Worm (Caenorhabditis elegans) whole organism, L4 larva: ENCODE results near the gene K09D9.14.

Experiments
- F49E8.2 ChIP-seq: sonication (generic microtip); optimal IDR thresholded peaks from 2 replicates; lab custom pipeline; 2016; ENCODE audit warnings: missing compliant biosample characterization, mild to moderate bottlenecking, missing genetic modification characterization, borderline replicate concordance
- T26A8.4 ChIP-seq: fragments of 200-800 bp; sonication (Bioruptor generic); IDR thresholded peaks from 2 replicates; pipeline ENCODE4 v1.3.6; 2022; ENCODE audit warnings: missing genetic modification characterization, missing compliant biosample characterization
- Y75B8A.6 ChIP-seq: fragments of 200-800 bp; sonication (Bioruptor generic); IDR thresholded peaks from 2 replicates; pipeline ENCODE4 v1.3.6; 2022; ENCODE audit warnings: missing genetic modification reagents, missing genetic modification characterization, missing compliant biosample characterization
- aha-1 ChIP-seq: fragments of 150-350 bp; peaks from one replicate; lab custom pipeline; 2014; ENCODE audit warnings: missing biosample characterization, missing genetic modification characterization
- ceh-28 ChIP-seq: fragments of 150-350 bp; optimal IDR thresholded peaks from 2 replicates; lab custom pipeline; 2014; ENCODE audit warnings: missing biosample characterization, missing genetic modification reagents, missing genetic modification characterization
- ceh-32 ChIP-seq: sonication (generic microtip); optimal IDR thresholded peaks from 2 replicates; lab custom pipeline; 2016; ENCODE audit warnings: mild to moderate bottlenecking, missing genetic modification characterization, missing compliant biosample characterization; ENCODE audit not compliant: poor library complexity
- ceh-62 ChIP-seq: sonication (generic microtip); optimal IDR thresholded peaks from 2 replicates; lab custom pipeline; 2017; ENCODE audit warnings: missing biosample characterization, missing genetic modification characterization
- ceh-82 ChIP-seq: sonication (generic microtip); optimal IDR thresholded peaks from 2 replicates; lab custom pipeline; 2017; ENCODE audit warnings: missing biosample characterization, missing genetic modification characterization
- daf-16 ChIP-seq, 3 experiments: sonication (generic microtip); optimal IDR thresholded peaks; 2 replicates each; lab custom pipeline; 2016 to 2017; ENCODE audit warnings: missing genetic modification characterization in 3 of 3, missing genetic modification reagents in 3 of 3, mild to moderate bottlenecking in 2 of 3, missing compliant biosample characterization in 2 of 3, missing biosample characterization in 1 of 3, moderate library complexity in 1 of 3
- daf-19 ChIP-seq: fragments of 200-800 bp; sonication (Bioruptor generic); conservative IDR thresholded peaks from 2 replicates; pipeline ENCODE4 v1.3.6; 2022; ENCODE audit warnings: missing genetic modification characterization, missing compliant biosample characterization
- daf-8 ChIP-seq: fragments of 200-800 bp; sonication (Bioruptor generic); IDR thresholded peaks from 2 replicates; pipeline ENCODE4 v1.3.6; 2022; ENCODE audit warnings: missing genetic modification characterization, missing compliant biosample characterization
- dmd-8 ChIP-seq: fragments of 200-800 bp; sonication (Bioruptor generic); IDR thresholded peaks from 2 replicates; pipeline ENCODE4 v1.3.6; 2022; ENCODE audit warnings: missing genetic modification characterization, missing compliant biosample characterization
- dmd-9 ChIP-seq: fragments of 200-800 bp; sonication (Bioruptor generic); IDR thresholded peaks from 2 replicates; pipeline ENCODE4 v1.3.6; 2022; ENCODE audit warnings: missing genetic modification reagents, missing genetic modification characterization, missing compliant biosample characterization
- duxl-1 ChIP-seq: sonication (generic microtip); optimal IDR thresholded peaks from 2 replicates; lab custom pipeline; 2016; ENCODE audit warnings: mild to moderate bottlenecking, missing genetic modification characterization, moderate library complexity, missing compliant biosample characterization; ENCODE audit not compliant: poor library complexity
- dve-1 ChIP-seq: sonication (generic microtip); optimal IDR thresholded peaks from 2 replicates; lab custom pipeline; 2017; ENCODE audit warnings: antibody characterized with exemption, mild to moderate bottlenecking, missing genetic modification characterization, missing compliant biosample characterization; ENCODE audit not compliant: insufficient read depth
- egl-27 ChIP-seq: sonication (generic microtip); optimal IDR thresholded peaks from 3 replicates; lab custom pipeline; 2017; ENCODE audit warnings: missing biosample characterization, missing genetic modification reagents, missing genetic modification characterization
- egl-43 ChIP-seq: fragments of 200-800 bp; sonication (Bioruptor generic); IDR thresholded peaks from 2 replicates; pipeline ENCODE4 v1.3.6; 2022; ENCODE audit warnings: missing genetic modification reagents, missing genetic modification characterization, missing compliant biosample characterization
- fkh-10 ChIP-seq: fragments of 150-350 bp; optimal IDR thresholded peaks from 2 replicates; lab custom pipeline; 2014; ENCODE audit warnings: missing biosample characterization, missing genetic modification reagents, missing genetic modification characterization
- hif-1 ChIP-seq, 2 experiments: sonication (generic microtip); optimal IDR thresholded peaks; 2 replicates each; lab custom pipeline; 2016 to 2017; ENCODE audit warnings: missing compliant biosample characterization in 2 of 2, missing genetic modification characterization in 2 of 2, missing genetic modification reagents in 2 of 2, missing genotype in 2 of 2, mild to moderate bottlenecking in 1 of 2
- hlh-30 ChIP-seq: sonication (generic microtip); optimal IDR thresholded peaks from 2 replicates; lab custom pipeline; 2017; ENCODE audit warnings: antibody characterized with exemption, mild to moderate bottlenecking, missing genetic modification characterization, missing compliant biosample characterization; ENCODE audit not compliant: insufficient read depth
- lim-7 ChIP-seq: fragments of 200-800 bp; sonication (Bioruptor generic); IDR thresholded peaks from 2 replicates; pipeline ENCODE4 v1.3.6; 2022; ENCODE audit warnings: missing genetic modification characterization, missing compliant biosample characterization
- lsy-2 ChIP-seq, 2 experiments: fragments of 150-350 bp in 1 of 2; sonication (generic microtip) in 1 of 2; optimal IDR thresholded peaks; 2 replicates each; lab custom pipeline; 2014 to 2017; ENCODE audit warnings: missing biosample characterization in 2 of 2, missing genetic modification characterization in 2 of 2
- mdt-29 ChIP-seq: fragments of 200-800 bp; sonication (Bioruptor generic); IDR thresholded peaks from 2 replicates; pipeline ENCODE4 v1.3.6; 2022; ENCODE audit warnings: missing genetic modification reagents, missing genetic modification characterization, missing compliant biosample characterization
- nhr-10 ChIP-seq: fragments of 150-350 bp; optimal IDR thresholded peaks from 2 replicates; lab custom pipeline; 2014; ENCODE audit warnings: missing biosample characterization, missing genetic modification characterization
- nhr-111 ChIP-seq: fragments of 200-800 bp; sonication (Bioruptor generic); optimal IDR thresholded peaks from 2 replicates; lab custom pipeline; 2018; ENCODE audit warnings: mild to moderate bottlenecking, missing genetic modification characterization, missing compliant biosample characterization
- nhr-237 ChIP-seq: sonication (generic microtip); optimal IDR thresholded peaks from 2 replicates; lab custom pipeline; 2017; ENCODE audit warnings: missing biosample characterization, missing genetic modification characterization
- nhr-25 ChIP-seq: sonication (generic microtip); optimal IDR thresholded peaks from 2 replicates; lab custom pipeline; 2017; ENCODE audit warnings: missing genetic modification characterization, mild to moderate bottlenecking, missing compliant biosample characterization, antibody characterized with exemption, moderate library complexity, borderline replicate concordance; ENCODE audit not compliant: insufficient read depth
- pha-4 ChIP-seq, 2 experiments: fragments of 150-350 bp in 1 of 2; fragments of 200-800 bp in 1 of 2; sonication (Bioruptor generic) in 1 of 2; IDR thresholded peaks in 1 of 2; optimal IDR thresholded peaks in 1 of 2; 2 replicates each; pipeline versions ENCODE4 v1.3.6 to Lab custom; 2014 to 2022; ENCODE audit warnings: missing genetic modification characterization in 2 of 2, missing genetic modification reagents in 2 of 2, missing biosample characterization in 1 of 2, missing compliant biosample characterization in 1 of 2
- pqm-1 ChIP-seq: sonication (generic microtip); optimal IDR thresholded peaks from 2 replicates; lab custom pipeline; 2017; ENCODE audit warnings: missing biosample characterization, missing genetic modification characterization
- rbr-2 ChIP-seq: sonication (generic microtip); optimal IDR thresholded peaks from 2 replicates; lab custom pipeline; 2016; ENCODE audit warnings: missing genotype, missing genetic modification characterization, missing compliant biosample characterization
- sdz-12 ChIP-seq: fragments of 200-800 bp; sonication (Bioruptor generic); optimal IDR thresholded peaks from 2 replicates; lab custom pipeline; 2018; ENCODE audit warnings: mild to moderate bottlenecking, missing genetic modification characterization, missing compliant biosample characterization
- set-16 ChIP-seq: fragments of 200-800 bp; sonication (Bioruptor generic); IDR thresholded peaks from 2 replicates; pipeline ENCODE4 v1.3.6; 2022; ENCODE audit warnings: missing genetic modification reagents, missing genetic modification characterization, missing compliant biosample characterization
- snpc-4 ChIP-seq: fragments of 150-350 bp; optimal IDR thresholded peaks from 2 replicates; lab custom pipeline; 2014; ENCODE audit warnings: missing biosample characterization, missing genetic modification characterization
- unc-130 ChIP-seq: sonication (generic microtip); optimal IDR thresholded peaks from 2 replicates; lab custom pipeline; 2016; ENCODE audit warnings: missing genetic modification reagents, missing genetic modification characterization, missing compliant biosample characterization
- unc-62 ChIP-seq, 3 experiments: fragments of 150-350 bp in 1 of 3; sonication (generic microtip); optimal IDR thresholded peaks in 2 of 3; peaks in 1 of 3; 1 replicate in 1 of 3; 2 replicates in 2 of 3; lab custom pipeline; 2014 to 2017; ENCODE audit warnings: missing biosample characterization in 3 of 3, missing genetic modification characterization in 3 of 3, missing genetic modification reagents in 3 of 3, missing genotype in 1 of 3
- zfp-2 ChIP-seq: sonication (generic microtip); optimal IDR thresholded peaks from 2 replicates; lab custom pipeline; 2016; ENCODE audit warnings: mild to moderate bottlenecking, missing genetic modification characterization, missing compliant biosample characterization
- zip-11 ChIP-seq: fragments of 200-800 bp; sonication (Bioruptor generic); IDR thresholded peaks from 2 replicates; pipeline ENCODE4 v1.3.6; 2022; ENCODE audit warnings: missing genetic modification characterization, missing compliant biosample characterization
- zip-2 ChIP-seq: fragments of 150-350 bp; optimal IDR thresholded peaks from 2 replicates; lab custom pipeline; 2014; ENCODE audit warnings: missing biosample characterization, missing genetic modification characterization
- ztf-11 ChIP-seq: fragments of 150-350 bp; optimal IDR thresholded peaks from 2 replicates; lab custom pipeline; 2014; ENCODE audit warnings: missing biosample characterization, missing genetic modification characterization

Gene K09D9.14

ce11 chrV:4034303-4034702 is 12.6 kb upstream of the K09D9.14 start, which contains the start of gene C49G7.7:
C49G7.7 (plus strand) TSS chrV:4034476.
- TF ChIP-seq duxl-1 (tag; lab: Kevin White, UChicago) = no peak
- no peak for TF ChIP-seq hif-1 (tag; optimal IDR thresholded peaks at IDR 0.05; lab: Kevin White, UChicago)
- TF ChIP-seq daf-19 (GFP tag; lab: Robert Waterston, UW) = no peak
- no peak for TF ChIP-seq lsy-2 (tag; optimal IDR thresholded peaks at IDR 0.05; lab: Kevin White, UChicago)
- no peak for TF ChIP-seq daf-8
- no peak for TF ChIP-seq fkh-10
- TF ChIP-seq unc-130 (GFP tag; lab: Kevin White, UChicago) = no peak
- TF ChIP-seq egl-27 (tag; lab: Kevin White, UChicago) = no peak
- TF ChIP-seq sdz-12 (GFP tag; lab: Kevin White, UChicago) = no peak
- TF ChIP-seq ceh-82 = no peak
- TF ChIP-seq set-16 = no peak
- TF ChIP-seq dmd-9 (GFP tag; lab: Robert Waterston, UW) = no peak
- no peak for TF ChIP-seq ceh-32
- no peak for TF ChIP-seq zfp-2 (tag; lab: Kevin White, UChicago)
- TF ChIP-seq ztf-11 (tag; lab: Kevin White, UChicago) = no peak
- TF ChIP-seq pqm-1 (tag; lab: Kevin White, UChicago) = peak; percentile 29
- no peak for TF ChIP-seq lim-7 (GFP tag; lab: Robert Waterston, UW)
- peak; percentile 32 for TF ChIP-seq aha-1 (tag; lab: Kevin White, UChicago)
- no peak for TF ChIP-seq mdt-29 (GFP tag; lab: Robert Waterston, UW)
- TF ChIP-seq rbr-2 (tag; lab: Kevin White, UChicago) = no peak
- TF ChIP-seq nhr-10 (tag; lab: Kevin White, UChicago) = no peak
- TF ChIP-seq unc-62 (GFP tag; optimal IDR thresholded peaks at IDR 0.05 in 1 of 2; lab: Kevin White, UChicago) = no peak
- no peak for TF ChIP-seq unc-62 (tag; optimal IDR thresholded peaks at IDR 0.05; lab: Kevin White, UChicago)
- no peak for TF ChIP-seq dve-1
- no peak for TF ChIP-seq zip-11 (GFP tag; lab: Robert Waterston, UW)
- no peak for TF ChIP-seq hlh-30 (tag; lab: Kevin White, UChicago)
- TF ChIP-seq zip-2 = peak; percentile 58
- TF ChIP-seq ceh-62 (tag; lab: Kevin White, UChicago) = no peak
- TF ChIP-seq snpc-4 (tag; lab: Kevin White, UChicago) = no peak
- TF ChIP-seq nhr-111 (GFP tag; lab: Kevin White, UChicago) = no peak
- TF ChIP-seq daf-16 (GFP tag; optimal IDR thresholded peaks at IDR 0.05; lab: Kevin White, UChicago) = no peak
- TF ChIP-seq daf-16 (tag; optimal IDR thresholded peaks at IDR 0.05; lab: Kevin White, UChicago) = peak; percentile 27
- TF ChIP-seq Y75B8A.6 (GFP tag; lab: Robert Waterston, UW) = no peak
- no peak for TF ChIP-seq nhr-25 (tag; lab: Kevin White, UChicago)
- no peak for TF ChIP-seq F49E8.2 (tag; lab: Kevin White, UChicago)
- no peak for TF ChIP-seq nhr-237 (tag; lab: Kevin White, UChicago)

ce11 chrV:4031319-4031718 is 9.6 kb upstream of the K09D9.14 start, which contains the start of gene cyp-35A4:
cyp-35A4 (plus strand) TSS chrV:4031619.
- no peak for TF ChIP-seq T26A8.4
- TF ChIP-seq pqm-1 (tag; lab: Kevin White, UChicago) = no peak
- TF ChIP-seq nhr-10 (tag; lab: Kevin White, UChicago) = no peak
- no peak for TF ChIP-seq ceh-28 (tag; lab: Kevin White, UChicago)
- no peak for TF ChIP-seq dmd-8 (GFP tag; lab: Robert Waterston, UW)
- TF ChIP-seq egl-43 (GFP tag; lab: Robert Waterston, UW) = no peak
- TF ChIP-seq pha-4 (GFP tag; IDR thresholded peaks at IDR 0.05; lab: Robert Waterston, UW) = no peak
- TF ChIP-seq pha-4 (tag; optimal IDR thresholded peaks at IDR 0.05; lab: Kevin White, UChicago) = no peak
- no peak for TF ChIP-seq Y75B8A.6 (GFP tag; lab: Robert Waterston, UW)
